Fruit fly (Drosophila melanogaster) S2 (cell line): ENCODE results near the gene CG12420.

Experiments
- CG8478 ChIP-seq: fragments of >200 bp; optimal IDR thresholded peaks from 2 replicates; lab custom pipeline; 2018
- CTCF ChIP-seq, 2 experiments: fragments of >200 bp; optimal IDR thresholded peaks; 2 replicates each; lab custom pipeline; 2018

Gene CG12420

DNA sequence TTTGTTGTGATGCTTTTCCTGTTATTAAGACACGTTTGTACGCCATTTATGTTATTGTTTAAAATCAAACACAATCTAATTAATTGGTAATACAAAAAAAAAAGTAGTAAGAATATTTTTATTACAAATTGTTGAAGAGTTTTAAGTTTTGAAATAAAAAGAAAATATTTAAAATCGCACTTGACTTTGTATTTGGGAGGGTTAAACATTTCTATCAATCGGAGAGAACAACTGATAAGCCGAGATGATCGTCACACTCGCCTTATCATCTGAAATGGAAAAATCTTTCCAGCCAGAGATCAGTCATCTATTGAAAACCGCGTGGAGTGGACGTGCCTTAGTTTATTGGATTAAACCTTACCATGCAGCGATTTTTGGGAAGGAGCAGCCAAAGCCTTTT lies 28.7 kb downstream of the CG12420 start, which contains the start of gene CG3999:
Gene CG3999, plus strand, starts transcription at position 301 of the 400 bp plus-strand sequence.
- TF ChIP-seq CTCF (optimal IDR thresholded peaks at IDR 0.05; lab: Kevin White, UChicago), result no peak

DNA sequence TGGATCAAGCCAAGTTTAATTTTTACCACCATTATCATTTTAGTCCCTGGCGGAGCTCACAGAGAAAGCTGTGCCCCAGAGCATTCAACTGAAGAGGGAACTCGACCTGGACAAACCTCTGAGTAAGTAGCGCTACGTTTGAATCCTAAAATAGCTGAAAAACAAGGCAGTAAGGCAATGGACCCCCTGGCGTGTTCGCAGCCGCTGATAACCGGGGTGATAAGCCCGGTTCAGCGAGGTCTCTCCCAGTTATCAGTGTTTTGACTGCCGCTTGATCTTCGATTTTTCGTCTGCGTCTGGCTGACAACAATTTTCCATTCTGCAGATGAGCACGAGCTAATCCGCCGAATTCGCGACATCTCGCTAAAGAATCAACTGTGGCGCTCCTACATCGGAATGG lies 29.3 kb downstream of the CG12420 start:
- TF ChIP-seq CG8478 (lab: Kevin White, UChicago), result no peak
- TF ChIP-seq CTCF (optimal IDR thresholded peaks at IDR 0.05; lab: Kevin White, UChicago), result no peak

DNA sequence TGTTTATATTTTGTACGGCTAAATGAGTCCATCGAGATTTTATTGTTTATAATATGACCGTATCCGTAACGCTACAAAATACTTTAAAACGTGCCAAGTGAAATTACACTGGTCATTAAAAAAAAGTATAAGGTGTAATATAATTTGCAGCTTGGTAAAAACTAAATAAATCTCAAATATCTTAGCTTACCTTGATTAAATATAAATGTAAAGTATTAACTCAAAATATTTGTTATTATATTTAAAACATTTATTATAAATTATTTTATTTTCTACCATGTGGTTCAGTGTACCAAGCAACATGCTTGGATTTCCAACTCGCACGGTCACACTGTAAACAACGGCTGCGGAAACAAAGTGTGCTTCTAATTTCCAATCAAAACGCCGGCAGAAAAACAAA lies 39.3 kb downstream of the CG12420 start, which contains the start of the genes Sirt6 and pont:
Gene Sirt6, minus strand, starts transcription at position 50 of the 400 bp plus-strand sequence.
Gene pont, plus strand, starts transcription at position 324 of the 400 bp plus-strand sequence.
- TF ChIP-seq CTCF (optimal IDR thresholded peaks at IDR 0.05; lab: Kevin White, UChicago) (no peak), CG8478 (lab: Kevin White, UChicago) (no peak)

DNA sequence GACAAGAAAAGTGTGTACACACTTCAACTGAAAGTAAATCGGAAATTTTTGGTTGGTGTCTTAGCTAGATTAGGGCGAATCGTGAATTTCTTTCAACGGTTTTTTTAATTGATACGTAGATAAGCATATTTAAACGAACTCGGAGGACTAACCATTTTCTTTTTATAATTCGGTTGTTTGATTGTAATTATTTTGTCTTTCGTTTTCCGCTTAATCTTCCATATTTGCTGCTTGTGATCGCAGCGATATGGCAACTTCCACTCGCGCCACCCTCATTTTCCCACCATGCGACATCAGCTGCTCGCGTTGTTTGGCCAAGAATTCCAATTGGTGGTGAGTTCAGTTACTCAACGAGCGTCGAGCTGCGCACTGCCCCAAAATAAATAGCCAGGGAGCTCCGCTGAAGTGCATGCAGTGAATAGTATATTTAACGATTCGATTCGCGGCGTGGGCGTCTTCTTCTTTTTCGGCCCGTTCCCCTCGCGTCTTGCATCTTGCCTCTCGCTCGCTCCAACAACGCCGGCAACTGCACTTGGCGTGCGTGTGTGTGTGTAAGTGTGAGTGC lies 41.6 kb downstream of the CG12420 start, which contains the start of gene Nuak:
Gene Nuak, plus strand, starts transcription at position 335 of the 565 bp plus-strand sequence.
- TF ChIP-seq CTCF (optimal IDR thresholded peaks at IDR 0.05; lab: Kevin White, UChicago) (no peak), CG8478 (lab: Kevin White, UChicago) (no peak)

DNA sequence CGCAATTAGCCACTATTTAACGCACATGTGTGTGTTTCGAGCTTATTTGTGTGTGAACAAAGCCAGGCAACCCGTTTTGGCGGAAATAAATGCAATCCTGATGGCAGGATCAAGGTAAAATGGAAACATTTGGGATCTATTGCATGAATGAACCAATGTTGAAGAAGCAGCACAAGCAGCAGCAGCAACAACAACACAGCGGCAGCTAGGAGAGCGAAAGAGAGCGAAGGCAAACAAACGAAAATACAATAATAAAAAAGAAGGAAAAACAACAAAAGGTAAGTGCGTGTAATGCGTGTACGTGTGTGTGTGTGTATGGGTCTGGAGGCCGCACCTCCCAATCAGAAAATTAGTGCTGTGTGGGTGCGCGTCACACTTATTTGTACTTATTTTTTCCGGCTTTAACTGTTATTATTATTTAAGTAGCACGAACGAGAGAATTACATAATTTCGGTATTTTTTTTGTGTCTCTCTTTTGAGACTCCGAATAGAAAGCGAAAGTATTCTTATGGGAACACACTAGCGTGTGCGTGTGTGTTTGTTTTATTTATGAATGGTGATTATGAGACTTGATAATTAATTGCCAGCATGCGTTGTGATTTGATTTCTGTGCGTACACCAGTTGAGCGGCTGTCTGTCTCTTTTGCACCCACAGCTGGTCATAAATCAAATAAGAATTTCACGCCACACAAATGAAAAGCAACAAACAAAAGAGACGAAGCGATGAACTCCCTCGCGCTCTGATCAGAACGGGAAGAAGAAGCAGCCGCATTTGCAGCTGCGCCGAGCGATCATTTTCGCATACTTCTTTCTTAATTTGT lies 42.3 kb downstream of the CG12420 start:
- TF ChIP-seq CG8478 (lab: Kevin White, UChicago) (no peak), CTCF (optimal IDR thresholded peaks at IDR 0.05; lab: Kevin White, UChicago) (no peak)

DNA sequence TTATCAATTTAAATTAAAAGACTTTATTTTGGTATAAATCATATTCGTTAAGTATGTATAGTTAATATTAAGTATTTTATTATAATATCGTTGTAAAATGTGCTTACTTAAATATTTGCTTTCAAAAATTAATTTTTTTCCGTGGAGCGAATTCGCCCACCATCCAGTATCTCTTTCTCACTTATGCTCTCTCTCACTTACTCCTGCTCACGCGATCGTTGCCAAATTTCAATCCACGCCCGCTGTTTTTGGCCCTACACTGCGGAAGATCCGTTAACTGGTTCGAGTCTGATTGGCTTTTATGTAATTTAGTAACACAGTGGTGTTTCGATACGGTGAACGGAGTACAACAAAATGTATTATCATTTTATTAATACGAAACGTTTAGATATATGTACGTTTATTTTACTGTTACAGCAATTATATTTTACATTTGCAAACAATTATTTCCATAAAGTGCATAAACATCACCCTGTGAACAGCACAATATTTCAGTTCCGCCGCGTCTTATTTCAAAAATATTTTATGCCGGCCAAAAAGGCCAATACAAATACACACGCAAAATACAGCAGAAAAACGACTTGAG lies 43.1 kb downstream of the CG12420 start:
- no peak for TF ChIP-seq CG8478 (lab: Kevin White, UChicago)
- TF ChIP-seq CTCF (optimal IDR thresholded peaks at IDR 0.05; lab: Kevin White, UChicago), result no peak

DNA sequence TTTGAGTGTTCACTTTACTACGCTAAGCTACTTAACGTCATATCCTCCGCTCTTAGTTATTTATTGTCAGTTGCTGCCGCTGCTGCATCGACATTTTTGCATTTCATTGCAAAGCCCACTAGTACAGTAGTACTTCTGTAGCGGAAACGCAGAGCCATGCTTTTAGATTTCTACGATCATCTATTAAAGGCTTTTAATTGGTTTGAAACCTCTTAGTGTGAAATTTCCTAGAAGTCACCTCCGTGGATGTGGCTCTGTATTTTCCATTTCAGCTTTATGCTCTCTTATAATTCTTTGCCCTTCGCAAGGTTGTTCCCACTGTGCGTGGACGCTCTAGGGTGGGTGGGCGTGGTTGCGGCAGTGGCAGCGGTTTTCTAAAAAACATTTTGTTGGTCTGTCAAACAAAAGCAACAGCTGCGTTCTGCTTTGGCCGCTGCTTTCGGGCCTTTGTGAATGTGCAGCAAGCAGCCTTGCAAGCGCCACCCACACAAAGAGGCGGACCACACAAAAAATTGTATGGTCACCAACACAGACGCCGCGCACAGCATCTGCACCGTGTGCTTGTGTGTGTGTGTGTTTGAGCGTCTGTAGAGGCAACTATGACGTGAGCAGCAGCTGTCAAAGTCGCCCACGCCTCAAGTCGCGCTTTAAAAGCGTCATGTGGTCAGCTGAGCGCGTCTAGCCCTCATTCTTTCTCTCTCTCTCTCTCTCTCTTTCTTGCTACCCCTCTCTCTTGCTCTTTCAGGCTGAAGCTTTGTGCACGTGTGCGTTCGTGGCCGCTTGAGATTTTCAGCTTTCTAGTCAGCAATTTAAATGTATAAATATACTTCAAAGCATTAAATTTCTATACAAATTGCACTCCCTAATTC lies 44.4 kb downstream of the CG12420 start:
- no peak for TF ChIP-seq CG8478 (lab: Kevin White, UChicago)
- TF ChIP-seq CTCF (optimal IDR thresholded peaks at IDR 0.05; lab: Kevin White, UChicago), result no peak

DNA sequence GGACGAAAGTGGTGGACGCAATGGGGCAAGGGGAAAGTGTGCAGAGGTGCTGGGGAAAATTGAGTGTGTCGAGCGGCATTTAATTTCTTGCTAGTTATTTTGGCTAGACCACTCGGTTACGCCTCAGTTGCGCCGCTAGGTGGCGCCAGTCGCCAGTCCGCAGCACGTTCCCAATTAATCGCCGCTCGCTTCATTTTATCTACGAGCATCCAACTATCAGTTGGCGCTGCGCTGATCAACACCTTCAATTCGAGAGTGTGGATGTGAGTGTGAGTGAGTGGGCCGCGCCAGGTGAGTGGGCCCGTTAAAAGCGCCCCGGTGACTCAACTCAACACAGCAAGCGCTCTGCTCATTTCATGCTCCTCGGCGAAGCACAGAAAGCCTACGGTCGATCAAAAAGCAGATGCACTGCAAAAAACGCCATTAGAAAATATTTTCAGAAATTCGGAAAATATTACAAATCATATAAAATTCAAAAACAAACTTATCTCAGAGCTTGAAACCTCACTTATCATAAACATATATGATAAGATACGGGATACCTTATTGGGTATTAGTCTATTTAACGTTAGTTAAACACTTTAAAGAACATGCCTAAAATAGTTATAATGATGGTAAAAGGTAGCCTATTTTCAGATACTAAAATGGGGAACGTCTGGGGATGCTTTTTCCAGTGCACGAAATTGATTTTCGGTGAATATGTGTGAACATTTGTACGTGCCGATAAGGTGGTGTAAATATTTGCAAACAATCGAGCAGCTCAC lies 45.8 kb downstream of the CG12420 start:
- TF ChIP-seq CTCF (optimal IDR thresholded peaks at IDR 0.05; lab: Kevin White, UChicago) (peak; percentile 83 to 89), CG8478 (lab: Kevin White, UChicago) (no peak)

DNA sequence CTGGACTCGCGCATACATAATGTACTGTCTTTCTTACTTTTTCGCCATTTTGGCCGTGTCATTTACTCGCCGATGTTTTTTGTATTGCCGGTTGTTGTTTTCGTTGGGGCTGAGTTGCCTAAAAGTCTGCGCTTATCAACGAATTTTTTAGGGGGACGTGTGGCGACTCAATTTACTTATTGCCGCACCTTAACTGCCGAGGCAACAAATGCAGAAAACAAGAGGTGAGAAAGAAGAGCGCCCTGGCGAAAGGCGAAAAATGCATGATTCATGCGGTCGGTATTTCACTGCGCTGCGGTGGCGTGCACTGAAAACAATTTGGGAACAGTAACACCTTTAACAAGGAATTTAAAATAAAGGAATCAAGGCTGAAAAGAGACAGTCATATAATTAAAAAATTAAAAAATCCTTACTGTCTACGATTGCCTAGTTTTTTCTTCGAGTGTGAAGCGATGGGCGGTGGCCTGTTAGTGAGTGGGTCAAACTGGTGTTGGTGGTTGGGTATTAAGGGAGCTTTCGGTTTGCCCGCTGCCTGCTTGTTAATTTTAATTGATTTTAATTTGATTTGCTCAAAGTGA lies 46.5 kb downstream of the CG12420 start:
- TF ChIP-seq CG8478 (lab: Kevin White, UChicago), result no peak
- TF ChIP-seq CTCF (optimal IDR thresholded peaks at IDR 0.05; lab: Kevin White, UChicago), result no peak

DNA sequence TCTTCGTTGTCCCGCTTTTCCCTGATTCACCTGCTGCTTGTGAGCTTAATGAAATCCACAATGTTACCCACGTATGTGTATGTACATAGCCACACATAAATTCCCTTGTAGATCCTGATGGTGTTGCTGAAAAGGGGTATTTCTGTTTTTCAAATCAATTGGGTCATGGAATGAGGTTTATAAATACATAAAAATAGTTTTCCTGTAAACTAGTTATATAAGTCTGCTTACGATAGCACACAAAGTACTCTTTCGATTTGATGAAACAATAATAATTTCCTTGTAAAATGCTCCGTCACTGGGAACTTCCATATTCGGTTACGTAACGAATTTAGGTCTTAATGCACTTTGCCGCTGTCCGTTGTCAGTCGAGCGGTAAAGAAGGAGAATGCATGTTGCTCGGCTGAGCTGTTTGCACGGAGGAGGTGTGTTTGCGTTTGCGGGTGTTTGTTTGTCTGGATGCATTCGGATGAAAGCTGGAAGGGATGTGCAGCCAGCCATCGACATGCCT lies 47.5 kb downstream of the CG12420 start:
- TF ChIP-seq CTCF (optimal IDR thresholded peaks at IDR 0.05; lab: Kevin White, UChicago) (no peak), CG8478 (lab: Kevin White, UChicago) (no peak)

DNA sequence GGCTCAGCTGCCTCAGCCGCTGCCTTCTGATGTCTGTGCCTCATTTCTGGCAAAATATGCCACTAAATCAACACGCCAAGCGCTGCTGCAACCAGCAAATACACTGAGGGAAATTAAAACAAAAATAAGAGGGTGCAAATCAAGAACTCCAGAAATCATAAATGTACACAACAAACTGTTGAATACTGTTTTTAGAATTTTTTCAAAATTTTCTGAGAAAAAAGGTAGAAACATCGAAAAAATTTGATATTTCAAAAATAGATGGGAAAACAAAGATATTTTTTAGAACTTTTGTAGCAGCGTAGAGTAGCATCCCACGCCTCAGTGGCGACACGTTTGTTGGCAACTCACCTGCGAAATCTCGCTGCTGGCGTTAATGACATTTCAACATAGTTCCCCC lies 50.2 kb downstream of the CG12420 start:
- TF ChIP-seq CTCF (optimal IDR thresholded peaks at IDR 0.05; lab: Kevin White, UChicago) (no peak), CG8478 (lab: Kevin White, UChicago) (no peak)
